Fruit fly (Drosophila melanogaster) whole organism, prepupa: Measurements from ENCODE around the gene Ctl1.

Experiments
- CG10631 ChIP-seq: fragments of 200-800 bp; sonication (Bioruptor generic); optimal IDR thresholded peaks from 2 replicates; lab custom pipeline; 2016; ENCODE audit warnings: missing biosample characterization, missing genetic modification characterization
- CG10669 ChIP-seq: fragments of 200-800 bp; sonication (Bioruptor generic); optimal IDR thresholded peaks from 3 replicates; lab custom pipeline; 2018; ENCODE audit warnings: missing biosample characterization, mild to moderate bottlenecking, missing genetic modification characterization, moderate library complexity
- CG11294 ChIP-seq: fragments of 200-800 bp; sonication (Bioruptor generic); IDR thresholded peaks from 2 replicates; pipeline ENCODE4 v1.3.6; 2022; ENCODE audit warnings: missing biosample characterization, missing genetic modification characterization
- CG11762 ChIP-seq: fragments of 200-800 bp; sonication (Bioruptor generic); optimal IDR thresholded peaks from 3 replicates; lab custom pipeline; 2016; ENCODE audit warnings: missing biosample characterization, missing genetic modification characterization; ENCODE audit not compliant: insufficient read depth
- CG11902 ChIP-seq: fragments of 200-800 bp; sonication (Bioruptor generic); optimal IDR thresholded peaks from 3 replicates; lab custom pipeline; 2016; ENCODE audit warnings: missing biosample characterization, missing genetic modification characterization
- CG15336 ChIP-seq: fragments of 200-800 bp; sonication (Bioruptor generic); IDR thresholded peaks from 2 replicates; pipeline ENCODE4 v1.3.6; 2022; ENCODE audit warnings: missing biosample characterization, missing genetic modification characterization
- CG1621 ChIP-seq: fragments of 200-800 bp; sonication (Bioruptor generic); optimal IDR thresholded peaks from 3 replicates; lab custom pipeline; 2018; ENCODE audit warnings: missing biosample characterization, mild to moderate bottlenecking, missing genetic modification characterization
- CG16779 ChIP-seq: fragments of 200-800 bp; sonication (Bioruptor generic); optimal IDR thresholded peaks from 3 replicates; lab custom pipeline; 2017; ENCODE audit warnings: missing biosample characterization, mild to moderate bottlenecking, missing genetic modification characterization
- CG3032 ChIP-seq: fragments of 200-800 bp; optimal IDR thresholded peaks from 2 replicates; lab custom pipeline; 2019; ENCODE audit warnings: missing biosample characterization, mild to moderate bottlenecking, missing genetic modification characterization, moderate library complexity
- CG31627 ChIP-seq: fragments of 200-800 bp; sonication (Bioruptor generic); optimal IDR thresholded peaks from 3 replicates; lab custom pipeline; 2016; ENCODE audit warnings: missing biosample characterization, missing genetic modification characterization
- CG32006 ChIP-seq: fragments of 200-800 bp; sonication (Bioruptor generic); optimal IDR thresholded peaks from 3 replicates; lab custom pipeline; 2017; ENCODE audit warnings: missing biosample characterization, mild to moderate bottlenecking, missing genetic modification characterization
- CG34406 ChIP-seq: fragments of 200-800 bp; sonication (Bioruptor generic); optimal IDR thresholded peaks from 3 replicates; lab custom pipeline; 2016; ENCODE audit warnings: missing biosample characterization, missing genetic modification characterization
- CG3919 ChIP-seq: fragments of 200-800 bp; sonication (Bioruptor generic); optimal IDR thresholded peaks from 3 replicates; lab custom pipeline; 2016; ENCODE audit warnings: missing biosample characterization, missing genetic modification characterization
- CG4318 ChIP-seq: fragments of 200-800 bp; sonication (Bioruptor generic); optimal IDR thresholded peaks from 3 replicates; lab custom pipeline; 2017; ENCODE audit warnings: missing biosample characterization, mild to moderate bottlenecking, missing genetic modification characterization
- CG6163 ChIP-seq: fragments of 200-800 bp; sonication (Bioruptor generic); IDR thresholded peaks from 3 replicates; pipeline ENCODE4 v1.3.6; 2022; ENCODE audit warnings: missing biosample characterization, missing genetic modification characterization
- CG6792 ChIP-seq: fragments of 200-800 bp; sonication (Bioruptor generic); optimal IDR thresholded peaks from 3 replicates; lab custom pipeline; 2016; ENCODE audit warnings: missing biosample characterization, missing genetic modification characterization
- CG6808 ChIP-seq: fragments of 200-800 bp; sonication (Bioruptor generic); optimal IDR thresholded peaks from 3 replicates; lab custom pipeline; 2017; ENCODE audit warnings: missing biosample characterization, missing genetic modification characterization, mild to moderate bottlenecking, moderate library complexity, missing genetic modification reagents
- CG6854 ChIP-seq: fragments of 200-800 bp; sonication (Bioruptor generic); optimal IDR thresholded peaks from 2 replicates; lab custom pipeline; 2017; ENCODE audit warnings: missing biosample characterization, mild to moderate bottlenecking, missing genetic modification characterization
- CG7368 ChIP-seq: fragments of 200-800 bp; sonication (Bioruptor generic); optimal IDR thresholded peaks from 3 replicates; lab custom pipeline; 2016; ENCODE audit warnings: missing biosample characterization, missing genetic modification characterization
- CG8119 ChIP-seq: fragments of 200-800 bp; sonication (Bioruptor generic); IDR thresholded peaks from 3 replicates; pipeline ENCODE4 v1.3.6; 2022; ENCODE audit warnings: missing biosample characterization, missing genetic modification characterization
- CG8319 ChIP-seq: fragments of 200-800 bp; sonication (Bioruptor generic); optimal IDR thresholded peaks from 3 replicates; lab custom pipeline; 2016; ENCODE audit warnings: missing biosample characterization, missing genetic modification characterization
- CG8632 ChIP-seq: fragments of 200-800 bp; sonication (Bioruptor generic); optimal IDR thresholded peaks from 3 replicates; lab custom pipeline; 2016; ENCODE audit warnings: missing biosample characterization, missing genetic modification characterization
- CG9139 ChIP-seq: fragments of 200-800 bp; sonication (Bioruptor generic); optimal IDR thresholded peaks from 3 replicates; lab custom pipeline; 2017; ENCODE audit warnings: missing biosample characterization, mild to moderate bottlenecking, missing genetic modification characterization
- Eip78C ChIP-seq: fragments of 200-800 bp; sonication (Bioruptor generic); peaks from one replicate; lab custom pipeline; 2016; ENCODE audit warnings: missing biosample characterization, missing genetic modification characterization
- Eip93F ChIP-seq: fragments of 200-800 bp; sonication (Bioruptor generic); optimal IDR thresholded peaks from 2 replicates; lab custom pipeline; 2016; ENCODE audit warnings: missing biosample characterization, mild to moderate bottlenecking, missing genetic modification characterization
- Ets21C ChIP-seq: fragments of 200-800 bp; sonication (Bioruptor generic); optimal IDR thresholded peaks from 3 replicates; lab custom pipeline; 2016; ENCODE audit warnings: missing biosample characterization, missing genetic modification characterization
- Hr38 ChIP-seq: sonication (Bioruptor generic); optimal IDR thresholded peaks from 2 replicates; lab custom pipeline; 2016; ENCODE audit warnings: missing biosample characterization, missing genetic modification characterization
- Hr4 ChIP-seq: fragments of 200-800 bp; sonication (Bioruptor generic); optimal IDR thresholded peaks from 3 replicates; lab custom pipeline; 2016; ENCODE audit warnings: missing biosample characterization, missing genetic modification characterization
- Lpt ChIP-seq: fragments of 200-800 bp; sonication (Bioruptor generic); optimal IDR thresholded peaks from 3 replicates; lab custom pipeline; 2016; ENCODE audit warnings: missing biosample characterization, missing genetic modification characterization
- Met ChIP-seq: fragments of 200-800 bp; sonication (Bioruptor generic); optimal IDR thresholded peaks from 3 replicates; lab custom pipeline; 2016; ENCODE audit warnings: missing biosample characterization, missing genetic modification characterization
- OdsH ChIP-seq: fragments of 200-800 bp; sonication (Bioruptor generic); optimal IDR thresholded peaks from 3 replicates; lab custom pipeline; 2016; ENCODE audit warnings: missing biosample characterization, missing genetic modification characterization
- Smox ChIP-seq: fragments of 200-800 bp; sonication (Bioruptor generic); optimal IDR thresholded peaks from 3 replicates; lab custom pipeline; 2016; ENCODE audit warnings: missing biosample characterization, missing genetic modification characterization
- Sox102F ChIP-seq: fragments of 200-800 bp; sonication (Bioruptor generic); optimal IDR thresholded peaks from 2 replicates; lab custom pipeline; 2016; ENCODE audit warnings: missing biosample characterization, mild to moderate bottlenecking, missing genetic modification characterization
- Sox14 ChIP-seq: fragments of 200-800 bp; sonication (Bioruptor generic); optimal IDR thresholded peaks from 3 replicates; lab custom pipeline; 2016; ENCODE audit warnings: missing biosample characterization, missing genetic modification characterization
- Sox15 ChIP-seq: fragments of 200-800 bp; sonication (Bioruptor generic); optimal IDR thresholded peaks from 3 replicates; lab custom pipeline; 2016; ENCODE audit warnings: missing biosample characterization, missing genetic modification characterization
- achi ChIP-seq: fragments of 200-800 bp; sonication (Bioruptor generic); optimal IDR thresholded peaks from 3 replicates; lab custom pipeline; 2016; ENCODE audit warnings: missing biosample characterization, missing genetic modification characterization
- acj6 ChIP-seq: fragments of 200-800 bp; sonication (Bioruptor generic); optimal IDR thresholded peaks from 3 replicates; lab custom pipeline; 2016; ENCODE audit warnings: missing biosample characterization, missing genetic modification characterization
- cyc ChIP-seq: fragments of 200-800 bp; sonication (Bioruptor generic); optimal IDR thresholded peaks from 3 replicates; lab custom pipeline; 2016; ENCODE audit warnings: missing biosample characterization, missing genetic modification characterization
- dac ChIP-seq: fragments of 200-800 bp; sonication (Bioruptor generic); optimal IDR thresholded peaks from 2 replicates; lab custom pipeline; 2017; ENCODE audit warnings: missing biosample characterization, mild to moderate bottlenecking, missing genetic modification characterization
- dsx ChIP-seq: fragments of 200-800 bp; optimal IDR thresholded peaks from 3 replicates; lab custom pipeline; 2019; ENCODE audit warnings: missing biosample characterization, mild to moderate bottlenecking, missing genetic modification characterization, moderate library complexity; ENCODE audit not compliant: poor library complexity, severe bottlenecking
- eg ChIP-seq: fragments of 200-800 bp; sonication (Bioruptor generic); IDR thresholded peaks from 3 replicates; pipeline ENCODE4 v1.3.6; 2022; ENCODE audit warnings: missing biosample characterization, missing genetic modification characterization
- esn ChIP-seq: fragments of 200-800 bp; sonication (Bioruptor generic); optimal IDR thresholded peaks from 2 replicates; lab custom pipeline; 2016; ENCODE audit warnings: missing biosample characterization, mild to moderate bottlenecking, missing genetic modification characterization, moderate library complexity
- fd59A ChIP-seq: fragments of 200-800 bp; sonication (Bioruptor generic); optimal IDR thresholded peaks from 2 replicates; lab custom pipeline; 2017; ENCODE audit warnings: missing biosample characterization, mild to moderate bottlenecking, missing genetic modification characterization, missing genetic modification reagents
- fd85E ChIP-seq: fragments of 200-800 bp; sonication (Bioruptor generic); optimal IDR thresholded peaks from 3 replicates; lab custom pipeline; 2016; ENCODE audit warnings: missing biosample characterization, missing genetic modification characterization
- fkh ChIP-seq: fragments of 200-800 bp; sonication (Bioruptor generic); optimal IDR thresholded peaks from 3 replicates; lab custom pipeline; 2017; ENCODE audit warnings: missing biosample characterization, mild to moderate bottlenecking, missing genetic modification characterization, moderate library complexity
- lz ChIP-seq: fragments of 200-800 bp; sonication (Bioruptor generic); optimal IDR thresholded peaks from 3 replicates; lab custom pipeline; 2016; ENCODE audit warnings: missing biosample characterization, missing genetic modification characterization
- net ChIP-seq: fragments of 200-800 bp; sonication (Bioruptor generic); optimal IDR thresholded peaks from 3 replicates; lab custom pipeline; 2016; ENCODE audit warnings: missing biosample characterization, missing genetic modification characterization
- pdm3 ChIP-seq: fragments of 200-800 bp; sonication (Bioruptor generic); optimal IDR thresholded peaks from 3 replicates; lab custom pipeline; 2016; ENCODE audit warnings: missing biosample characterization, missing genetic modification characterization
- salr ChIP-seq, 2 experiments: fragments of 200-800 bp; sonication (Bioruptor generic); optimal IDR thresholded peaks; 3 replicates each; lab custom pipeline; 2016 to 2018; ENCODE audit warnings: missing biosample characterization in 2 of 2, missing genetic modification characterization in 2 of 2, mild to moderate bottlenecking in 1 of 2
- spab ChIP-seq: fragments of 200-800 bp; sonication (Bioruptor generic); optimal IDR thresholded peaks from 2 replicates; lab custom pipeline; 2017; ENCODE audit warnings: missing biosample characterization, mild to moderate bottlenecking, missing genetic modification characterization, missing genetic modification reagents
- ss ChIP-seq, 2 experiments: fragments of 200-800 bp; sonication (Bioruptor generic); optimal IDR thresholded peaks; 2 replicates in 1 of 2; 3 replicates in 1 of 2; lab custom pipeline; 2017 to 2018; ENCODE audit warnings: mild to moderate bottlenecking in 2 of 2, missing biosample characterization in 2 of 2, missing genetic modification characterization in 2 of 2, moderate library complexity in 1 of 2
- topi ChIP-seq: fragments of 200-800 bp; sonication (Bioruptor generic); optimal IDR thresholded peaks from 3 replicates; lab custom pipeline; 2016; ENCODE audit warnings: missing biosample characterization, missing genetic modification characterization
- vri ChIP-seq: fragments of 200-800 bp; sonication (Bioruptor generic); optimal IDR thresholded peaks from 3 replicates; lab custom pipeline; 2016; ENCODE audit warnings: missing biosample characterization, mild to moderate bottlenecking, missing genetic modification characterization

Ctl1 gene

dm6 chr3L:4302088-4302487, 24.3 kb downstream of the Ctl1 start:
- TF ChIP-seq CG11762 (GFP tag; lab: Kevin White, UChicago), result no peak
- TF ChIP-seq CG11902, result no peak
- no peak for TF ChIP-seq fkh (GFP tag; lab: Kevin White, UChicago)
- TF ChIP-seq CG8119, result peak; percentile 44; the same call in 2 of the 3 replicates
- no peak for TF ChIP-seq CG9139 (GFP tag; lab: Kevin White, UChicago)
- TF ChIP-seq Sox102F, result no peak
- TF ChIP-seq fd85E (GFP tag; lab: Kevin White, UChicago), result no peak
- no peak for TF ChIP-seq CG11294 (GFP tag; lab: Robert Waterston, UW)
- no peak for TF ChIP-seq net (GFP tag; lab: Kevin White, UChicago)
- TF ChIP-seq CG15336, result 0 out of 2 replicates have a peak, but pooled peaks have one; percentile 34
- no peak for TF ChIP-seq cyc (GFP tag; lab: Kevin White, UChicago)
- no peak for TF ChIP-seq Lpt (GFP tag; lab: Kevin White, UChicago)
- TF ChIP-seq CG4318, result peak; percentile 51
- no peak for TF ChIP-seq dsx
- TF ChIP-seq Eip93F (GFP tag; lab: Kevin White, UChicago), result no peak
- no peak for TF ChIP-seq CG16779 (tag; lab: Kevin White, UChicago)
- TF ChIP-seq esn (GFP tag; lab: Kevin White, UChicago), result no peak
- no peak for TF ChIP-seq topi (GFP tag; lab: Kevin White, UChicago)
- TF ChIP-seq acj6 (GFP tag; lab: Kevin White, UChicago), result no peak
- no peak for TF ChIP-seq Sox15
- no peak for TF ChIP-seq CG8319
- no peak for TF ChIP-seq CG34406 (GFP tag; lab: Kevin White, UChicago)
- no peak for TF ChIP-seq Hr38 (GFP tag; lab: Kevin White, UChicago)
- TF ChIP-seq CG10669, result no peak
- no peak for TF ChIP-seq lz (GFP tag; lab: Kevin White, UChicago)
- TF ChIP-seq CG3032, result no peak
- TF ChIP-seq Ets21C, result no peak
- TF ChIP-seq Hr4 (GFP tag; lab: Kevin White, UChicago), result peak; percentile 46
- TF ChIP-seq spab (GFP tag; lab: Kevin White, UChicago), result no peak
- TF ChIP-seq CG6854 (GFP tag; lab: Kevin White, UChicago), result no peak
- no peak for TF ChIP-seq salr (GFP tag; optimal IDR thresholded peaks at IDR 0.05; lab: Kevin White, UChicago)
- TF ChIP-seq Eip78C, result peak; percentile 76
- TF ChIP-seq CG6163 (GFP tag; lab: Robert Waterston, UW), result no peak
- no peak for TF ChIP-seq vri (GFP tag; lab: Kevin White, UChicago)
- no peak for TF ChIP-seq ss (GFP tag; optimal IDR thresholded peaks at IDR 0.05; lab: Kevin White, UChicago)
- TF ChIP-seq CG7368 (GFP tag; lab: Kevin White, UChicago), result no peak
- no peak for TF ChIP-seq CG8632 (GFP tag; lab: Kevin White, UChicago)
- no peak for TF ChIP-seq Smox
- peak; percentile 65 for TF ChIP-seq CG32006 (GFP tag; lab: Kevin White, UChicago)
- TF ChIP-seq Sox14 (GFP tag; lab: Kevin White, UChicago), result no peak
- TF ChIP-seq eg (GFP tag; lab: Robert Waterston, UW), result no peak
- TF ChIP-seq OdsH (GFP tag; lab: Kevin White, UChicago), result no peak
- no peak for TF ChIP-seq achi
- no peak for TF ChIP-seq CG10631 (GFP tag; lab: Kevin White, UChicago)
- TF ChIP-seq Met (GFP tag; lab: Kevin White, UChicago), result no peak
- no peak for TF ChIP-seq CG31627 (GFP tag; lab: Kevin White, UChicago)
- no peak for TF ChIP-seq CG6792 (GFP tag; lab: Kevin White, UChicago)
- TF ChIP-seq fd59A, result no peak
- TF ChIP-seq pdm3 (GFP tag; lab: Kevin White, UChicago), result no peak
- no peak for TF ChIP-seq CG6808 (GFP tag; lab: Kevin White, UChicago)
- no peak for TF ChIP-seq dac (GFP tag; lab: Kevin White, UChicago)
- TF ChIP-seq CG3919 (GFP tag; lab: Kevin White, UChicago), result no peak
- no peak for TF ChIP-seq CG1621 (tag; lab: Kevin White, UChicago)
